Fruit fly (Drosophila melanogaster): Measurements from ENCODE around the gene CG9777.

DNA sequence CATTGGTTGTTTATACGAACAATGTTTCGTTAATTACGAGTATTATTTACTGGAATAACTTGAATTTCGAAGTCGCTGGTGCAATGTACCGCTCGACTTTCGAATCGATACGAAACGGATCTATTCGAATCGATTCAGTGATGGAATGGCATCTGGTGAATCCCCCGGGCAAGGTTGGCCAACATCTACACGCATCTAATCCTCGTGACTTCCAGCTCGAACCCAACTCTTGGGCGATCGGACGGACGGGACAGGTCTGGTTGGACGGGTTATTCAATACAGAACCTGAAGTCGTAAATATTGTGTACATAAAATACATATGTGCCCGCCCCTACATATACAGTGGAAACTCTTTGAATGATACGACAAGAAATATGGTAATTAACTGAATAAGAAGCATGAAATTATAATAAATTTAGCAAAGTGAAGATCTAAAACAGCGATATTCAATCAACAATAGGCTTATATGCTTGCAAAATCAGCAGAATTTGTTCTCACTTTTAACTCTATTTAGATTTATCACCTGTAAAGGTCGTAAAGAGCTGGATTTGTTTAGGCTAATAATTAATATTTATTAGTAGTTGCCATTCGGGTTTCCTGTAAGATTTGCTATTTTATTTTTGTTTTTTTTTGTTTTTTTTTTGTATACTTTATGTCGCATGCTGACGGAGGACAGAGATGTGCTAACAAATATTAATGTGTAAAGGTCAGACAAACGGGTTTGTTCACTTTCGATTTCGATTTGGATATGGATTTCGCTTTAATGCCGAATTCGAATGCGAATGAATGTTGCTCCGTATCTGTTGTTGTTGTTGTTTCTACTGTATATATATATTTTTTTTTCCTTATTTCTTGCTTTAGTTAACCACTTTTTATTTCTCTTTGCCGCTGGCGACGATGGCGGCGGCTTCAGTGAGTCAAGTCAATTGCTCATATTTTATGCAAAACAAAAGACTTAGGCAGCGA is 15.0 kb downstream of the CG9777 start:
- TF ChIP-seq CG4496 (GFP tag; IDR thresholded peaks at IDR 0.05) (no peak), CG8301 (tag; optimal IDR thresholded peaks at IDR 0.05) (no peak), Ets98B (GFP tag; IDR thresholded peaks at IDR 0.05) (no peak), CG15710 (tag; optimal IDR thresholded peaks at IDR 0.05) (no peak), CG17806 (tag; optimal IDR thresholded peaks at IDR 0.05) (no peak), CG9948 (tag; optimal IDR thresholded peaks at IDR 0.05) (no peak), Pif1A (GFP tag; optimal IDR thresholded peaks at IDR 0.05) (no peak)

Data from whole organism, pupa.